Fruit fly (Drosophila melanogaster) whole organism, embryonic: ENCODE measurements around the gene pix.

ENCODE experiments used
- Ada2b ChIP-seq: fragments of 200-800 bp; sonication (Bioruptor generic); IDR thresholded peaks from 2 replicates; pipeline ENCODE4 v1.3.6; 2022; ENCODE audit warnings: missing biosample characterization, missing genetic modification characterization
- CG10321 ChIP-seq: fragments of 200-800 bp; sonication (Bioruptor generic); IDR thresholded peaks from 2 replicates; pipeline ENCODE4 v1.3.6; 2022; ENCODE audit warnings: missing biosample characterization, missing genetic modification characterization
- CG11247 ChIP-seq: fragments of 200-800 bp; sonication (Bioruptor generic); IDR thresholded peaks from 2 replicates; pipeline ENCODE4 v1.3.6; 2022; ENCODE audit warnings: missing biosample characterization, missing genetic modification characterization
- CG11456 ChIP-seq: fragments of 200-800 bp; sonication (Bioruptor generic); IDR thresholded peaks from 3 replicates; pipeline ENCODE4 v1.3.6; 2022; ENCODE audit warnings: missing biosample characterization, missing genetic modification characterization
- CG11504 ChIP-seq: fragments of 200-800 bp; sonication (Bioruptor generic); optimal IDR thresholded peaks from 3 replicates; lab custom pipeline; 2019; ENCODE audit warnings: missing biosample characterization, mild to moderate bottlenecking, missing genetic modification characterization, moderate library complexity
- CG11723 ChIP-seq: fragments of 200-800 bp; sonication (Bioruptor generic); optimal IDR thresholded peaks from 2 replicates; lab custom pipeline; 2017; ENCODE audit warnings: missing biosample characterization, mild to moderate bottlenecking, missing genetic modification characterization
- CG12299 ChIP-seq: fragments of 200-800 bp; sonication (Bioruptor generic); optimal IDR thresholded peaks from 2 replicates; lab custom pipeline; 2018; ENCODE audit warnings: missing biosample characterization, mild to moderate bottlenecking, missing genetic modification characterization
- CG12942 ChIP-seq: fragments of 200-800 bp; sonication (Bioruptor generic); optimal IDR thresholded peaks from 3 replicates; lab custom pipeline; 2016; ENCODE audit warnings: missing biosample characterization, missing genetic modification characterization
- CG15479 ChIP-seq: fragments of 200-800 bp; sonication (Bioruptor generic); optimal IDR thresholded peaks from 3 replicates; lab custom pipeline; 2019; ENCODE audit warnings: missing biosample characterization, mild to moderate bottlenecking, missing genetic modification characterization, moderate library complexity
- CG18262 ChIP-seq: fragments of 200-800 bp; optimal IDR thresholded peaks from 3 replicates; lab custom pipeline; 2019; ENCODE audit warnings: missing biosample characterization, mild to moderate bottlenecking, missing genetic modification characterization, moderate library complexity
- CG4404 ChIP-seq: fragments of 200-800 bp; sonication (Bioruptor generic); IDR thresholded peaks from 2 replicates; pipeline ENCODE4 v1.3.6; 2022; ENCODE audit warnings: missing biosample characterization, missing genetic modification characterization
- CG5180 ChIP-seq: fragments of 200-800 bp; sonication (Bioruptor generic); optimal IDR thresholded peaks from 3 replicates; lab custom pipeline; 2017; ENCODE audit warnings: missing biosample characterization, missing genetic modification characterization, mild to moderate bottlenecking, moderate library complexity, missing genetic modification reagents
- CG6683 ChIP-seq: fragments of 200-800 bp; sonication (Bioruptor generic); optimal IDR thresholded peaks from 2 replicates; lab custom pipeline; 2017; ENCODE audit warnings: missing biosample characterization, mild to moderate bottlenecking, missing genetic modification characterization, missing genetic modification reagents
- CG8478 ChIP-seq: fragments of >200 bp; optimal IDR thresholded peaks from 2 replicates; lab custom pipeline; 2018
- CG9797 ChIP-seq: fragments of 200-800 bp; sonication (Bioruptor generic); optimal IDR thresholded peaks from 3 replicates; lab custom pipeline; 2018; ENCODE audit warnings: missing biosample characterization, mild to moderate bottlenecking, missing genetic modification characterization
- Deaf1 ChIP-seq: fragments of 200-800 bp; optimal IDR thresholded peaks from 3 replicates; lab custom pipeline; 2019; ENCODE audit warnings: missing biosample characterization, mild to moderate bottlenecking, missing genetic modification characterization, moderate library complexity
- Drgx ChIP-seq: fragments of 200-800 bp; sonication (Bioruptor generic); IDR thresholded peaks from 2 replicates; pipeline ENCODE4 v1.3.6; 2022; ENCODE audit warnings: missing biosample characterization, missing genetic modification characterization
- ERR ChIP-seq: fragments of 200-800 bp; sonication (Bioruptor generic); optimal IDR thresholded peaks from 2 replicates; lab custom pipeline; 2016; ENCODE audit warnings: missing biosample characterization, missing genetic modification characterization
- Ets65A ChIP-seq: fragments of 200-800 bp; sonication (Bioruptor generic); peaks from one replicate; lab custom pipeline; 2016; ENCODE audit warnings: missing biosample characterization, missing genetic modification characterization
- Fer2 ChIP-seq: fragments of 200-800 bp; sonication (Bioruptor generic); optimal IDR thresholded peaks from 2 replicates; lab custom pipeline; 2018; ENCODE audit warnings: missing biosample characterization, mild to moderate bottlenecking, missing genetic modification characterization, moderate library complexity
- Med ChIP-seq: fragments of 200-800 bp; sonication (Bioruptor generic); peaks from one replicate; lab custom pipeline; 2016; ENCODE audit warnings: missing biosample characterization, missing genetic modification characterization, mild to moderate bottlenecking, inconsistent platforms, moderate library complexity
- Nf-YC ChIP-seq: fragments of 200-800 bp; optimal IDR thresholded peaks from 3 replicates; lab custom pipeline; 2019; ENCODE audit warnings: missing biosample characterization, mild to moderate bottlenecking, missing genetic modification characterization, moderate library complexity
- Opbp ChIP-seq: fragments of 200-800 bp; sonication (Bioruptor generic); IDR thresholded peaks from 3 replicates; pipeline ENCODE4 v1.3.6; 2022; ENCODE audit warnings: missing biosample characterization, missing genetic modification characterization; ENCODE audit not compliant: partially characterized antibody
- Sry-δ ChIP-seq: fragments of 200-800 bp; sonication (Bioruptor generic); optimal IDR thresholded peaks from 2 replicates; lab custom pipeline; 2016; ENCODE audit warnings: missing biosample characterization, missing genetic modification characterization
- Stat92E ChIP-seq, 3 experiments: fragments of >200 bp in 2 of 3; fragments of 200-800 bp in 1 of 3; sonication (Bioruptor generic) in 1 of 3; optimal IDR thresholded peaks; 2 replicates each; lab custom pipeline; 2017 to 2019; ENCODE audit warnings: missing biosample characterization in 3 of 3, missing genetic modification characterization in 3 of 3, mild to moderate bottlenecking in 1 of 3, moderate library complexity in 1 of 3
- Trl ChIP-seq, 3 experiments: fragments of >200 bp in 2 of 3; fragments of 200-800 bp in 1 of 3; sonication (Bioruptor generic) in 1 of 3; optimal IDR thresholded peaks; 2 replicates in 1 of 3; 3 replicates in 2 of 3; lab custom pipeline; 2016 to 2017; ENCODE audit warnings: missing biosample characterization in 1 of 3, missing genetic modification characterization in 1 of 3
- abd-A ChIP-seq: fragments of 200-800 bp; sonication (Bioruptor generic); optimal IDR thresholded peaks from 3 replicates; lab custom pipeline; 2019; ENCODE audit warnings: missing biosample characterization, mild to moderate bottlenecking, missing genetic modification characterization, moderate library complexity
- amos ChIP-seq: fragments of 200-800 bp; sonication (Bioruptor generic); IDR thresholded peaks from 2 replicates; pipeline ENCODE4 v1.3.6; 2022; ENCODE audit warnings: missing biosample characterization, missing genetic modification characterization; ENCODE audit not compliant: partially characterized antibody
- ase ChIP-seq: fragments of 200-800 bp; sonication (Bioruptor generic); IDR thresholded peaks from 3 replicates; pipeline ENCODE4 v1.3.6; 2022; ENCODE audit warnings: missing biosample characterization, missing genetic modification characterization
- ash1 ChIP-seq: fragments of 200-800 bp; sonication (Bioruptor generic); optimal IDR thresholded peaks from 2 replicates; lab custom pipeline; 2018; ENCODE audit warnings: missing biosample characterization, mild to moderate bottlenecking, missing genetic modification characterization
- bbx ChIP-seq: fragments of 200-800 bp; sonication (Bioruptor generic); IDR thresholded peaks from 2 replicates; pipeline ENCODE4 v1.3.6; 2022; ENCODE audit warnings: missing biosample characterization, missing genetic modification characterization; ENCODE audit not compliant: partially characterized antibody
- bsh ChIP-seq, 2 experiments: fragments of 200-800 bp; sonication (Bioruptor generic); optimal IDR thresholded peaks; 2 replicates each; lab custom pipeline; 2017 to 2018; ENCODE audit warnings: mild to moderate bottlenecking in 2 of 2, missing biosample characterization in 2 of 2, missing genetic modification characterization in 2 of 2, moderate library complexity in 1 of 2
- cg ChIP-seq: fragments of 200-800 bp; sonication (Bioruptor generic); optimal IDR thresholded peaks from 3 replicates; lab custom pipeline; 2019; ENCODE audit warnings: missing biosample characterization, mild to moderate bottlenecking, missing genetic modification characterization, moderate library complexity
- chinmo ChIP-seq: fragments of 200-800 bp; sonication (Bioruptor generic); IDR thresholded peaks from 4 replicates; pipeline ENCODE4 v1.3.6; 2022; ENCODE audit warnings: missing biosample characterization, missing genetic modification characterization; ENCODE audit not compliant: partially characterized antibody
- chm ChIP-seq: fragments of 200-800 bp; sonication (Bioruptor generic); IDR thresholded peaks from 2 replicates; pipeline ENCODE4 v1.3.6; 2022; ENCODE audit warnings: missing biosample characterization, missing genetic modification characterization
- eyg ChIP-seq: fragments of 200-800 bp; sonication (Bioruptor generic); optimal IDR thresholded peaks from 3 replicates; lab custom pipeline; 2016; ENCODE audit warnings: missing biosample characterization, missing genetic modification characterization
- gce ChIP-seq: fragments of 200-800 bp; sonication (Bioruptor generic); IDR thresholded peaks from 3 replicates; pipeline ENCODE4 v1.3.6; 2022; ENCODE audit warnings: missing biosample characterization, missing genetic modification characterization
- gem ChIP-seq: fragments of 200-800 bp; sonication (Bioruptor generic); optimal IDR thresholded peaks from 2 replicates; lab custom pipeline; 2019; ENCODE audit warnings: missing biosample characterization, mild to moderate bottlenecking, missing genetic modification characterization, moderate library complexity
- grn ChIP-seq: fragments of 200-800 bp; sonication (Bioruptor generic); optimal IDR thresholded peaks from 3 replicates; lab custom pipeline; 2017; ENCODE audit warnings: missing biosample characterization, missing genetic modification characterization
- jumu ChIP-seq: fragments of 200-800 bp; sonication (Bioruptor generic); optimal IDR thresholded peaks from 3 replicates; lab custom pipeline; 2016; ENCODE audit warnings: missing biosample characterization, missing genetic modification characterization
- kni ChIP-seq: fragments of 200-800 bp; sonication (Bioruptor generic); optimal IDR thresholded peaks from 3 replicates; lab custom pipeline; 2017; ENCODE audit warnings: mild to moderate bottlenecking, missing biosample characterization, missing genetic modification reagents, missing genetic modification characterization
- lab ChIP-seq: fragments of 200-800 bp; sonication (Bioruptor generic); optimal IDR thresholded peaks from 3 replicates; lab custom pipeline; 2017; ENCODE audit warnings: missing biosample characterization, missing genetic modification characterization, mild to moderate bottlenecking, moderate library complexity, missing genetic modification reagents
- lov ChIP-seq, 2 experiments: fragments of 200-800 bp in 1 of 2; fragments of >200 bp in 1 of 2; sonication (Bioruptor generic) in 1 of 2; IDR thresholded peaks in 1 of 2; optimal IDR thresholded peaks in 1 of 2; 2 replicates in 1 of 2; 3 replicates in 1 of 2; pipeline versions ENCODE4 v1.3.6 to Lab custom; 2017 to 2022; ENCODE audit warnings: missing biosample characterization in 1 of 2, missing genetic modification characterization in 1 of 2
- phol ChIP-seq: fragments of 200-800 bp; sonication (Bioruptor generic); optimal IDR thresholded peaks from 3 replicates; lab custom pipeline; 2018; ENCODE audit warnings: missing biosample characterization, mild to moderate bottlenecking, missing genetic modification characterization, moderate library complexity
- rib ChIP-seq: fragments of 200-800 bp; sonication (Bioruptor generic); IDR thresholded peaks from 2 replicates; pipeline ENCODE4 v1.3.6; 2022; ENCODE audit warnings: missing biosample characterization, missing genetic modification characterization
- sug ChIP-seq: fragments of 200-800 bp; optimal IDR thresholded peaks from 2 replicates; lab custom pipeline; 2019; ENCODE audit warnings: missing biosample characterization, mild to moderate bottlenecking, missing genetic modification characterization, moderate library complexity
- trh ChIP-seq: fragments of 200-800 bp; sonication (Bioruptor generic); optimal IDR thresholded peaks from 2 replicates; lab custom pipeline; 2016; ENCODE audit warnings: missing biosample characterization, missing genetic modification characterization
- unpg ChIP-seq: fragments of 200-800 bp; sonication (Bioruptor generic); optimal IDR thresholded peaks from 3 replicates; lab custom pipeline; 2018; ENCODE audit warnings: missing biosample characterization, mild to moderate bottlenecking, missing genetic modification characterization, moderate library complexity
- zen ChIP-seq: fragments of 200-800 bp; sonication (Bioruptor generic); optimal IDR thresholded peaks from 3 replicates; lab custom pipeline; 2018; ENCODE audit warnings: missing biosample characterization, mild to moderate bottlenecking, missing genetic modification characterization, moderate library complexity

The pix gene

dm6 chr3L:9019196-9019662, 44.7 kb upstream of the pix start, which contains the start of gene Doc2 (continued):
- TF ChIP-seq CG15479 (GFP tag; lab: Kevin White, UChicago): peak; percentile 78
- TF ChIP-seq sug: no peak
- peak; percentile 44 for TF ChIP-seq bbx (GFP tag; lab: Robert Waterston, UW)
- no peak for TF ChIP-seq CG18262
- no peak for TF ChIP-seq Fer2
- TF ChIP-seq CG11723 (GFP tag; lab: Kevin White, UChicago): no peak
- TF ChIP-seq gem (tag; lab: Kevin White, UChicago): no peak
- peak; percentile 79 for TF ChIP-seq CG11504 (tag; lab: Kevin White, UChicago)
- TF ChIP-seq Ada2b (GFP tag; lab: Robert Waterston, UW): no peak
- TF ChIP-seq Trl (optimal IDR thresholded peaks at IDR 0.05; lab: Kevin White, UChicago): peak; percentile 34 to 49
- no peak for TF ChIP-seq Trl (GFP tag; optimal IDR thresholded peaks at IDR 0.05; lab: Kevin White, UChicago)
- peak; percentile 17 for TF ChIP-seq grn (GFP tag; lab: Kevin White, UChicago)
- no peak for TF ChIP-seq ash1 (GFP tag; lab: Kevin White, UChicago)
- peak; percentile 97 for TF ChIP-seq CG10321 (GFP tag; lab: Robert Waterston, UW)
- TF ChIP-seq CG6683 (GFP tag; lab: Kevin White, UChicago): no peak
- no peak for TF ChIP-seq Drgx
- no peak for TF ChIP-seq Ets65A
- TF ChIP-seq Deaf1 (tag; lab: Kevin White, UChicago): peak; percentile 33
- no peak for TF ChIP-seq CG12942 (GFP tag; lab: Kevin White, UChicago)
- TF ChIP-seq ERR (GFP tag; lab: Kevin White, UChicago): no peak
- TF ChIP-seq CG4404 (GFP tag; lab: Robert Waterston, UW): no peak
- TF ChIP-seq CG5180 (GFP tag; lab: Kevin White, UChicago): peak; percentile 62
- no peak for TF ChIP-seq CG11456
- peak in 1 of 3 experiments; percentile 53 for TF ChIP-seq Stat92E (GFP tag; optimal IDR thresholded peaks at IDR 0.05; lab: Kevin White, UChicago)
- TF ChIP-seq Sry-δ (GFP tag; lab: Kevin White, UChicago): no peak
- TF ChIP-seq unpg: no peak
- no peak for TF ChIP-seq lov (optimal IDR thresholded peaks at IDR 0.05; lab: Kevin White, UChicago)
- 0 out of 3 replicates have a peak, but pooled peaks have one; percentile 10 for TF ChIP-seq lov (GFP tag; IDR thresholded peaks at IDR 0.05; lab: Robert Waterston, UW)
- TF ChIP-seq gce (GFP tag; lab: Robert Waterston, UW): 0 out of 3 replicates have a peak, but pooled peaks have one; percentile 18
- TF ChIP-seq cg (GFP tag; lab: Kevin White, UChicago): peak; percentile 44
- TF ChIP-seq bsh (GFP tag; optimal IDR thresholded peaks at IDR 0.05; lab: Kevin White, UChicago): no peak
- TF ChIP-seq Nf-YC: peak; percentile 99
- no peak for TF ChIP-seq abd-A
- no peak for TF ChIP-seq rib
- no peak for TF ChIP-seq jumu (GFP tag; lab: Kevin White, UChicago)
- TF ChIP-seq amos (GFP tag; lab: Robert Waterston, UW): no peak; the same call in 1 of the 2 replicates
- no peak for TF ChIP-seq trh (GFP tag; lab: Kevin White, UChicago)
- TF ChIP-seq chinmo (GFP tag; lab: Robert Waterston, UW): peak; percentile 71; the same call in 2 of the 4 replicates
- TF ChIP-seq Med (GFP tag; lab: Kevin White, UChicago): peak; percentile 42
- TF ChIP-seq Opbp (GFP tag; lab: Robert Waterston, UW): peak; percentile 43; the same call in 1 of the 3 replicates
- no peak for TF ChIP-seq eyg (GFP tag; lab: Kevin White, UChicago)
- peak; percentile 81 for TF ChIP-seq zen (tag; lab: Kevin White, UChicago)
- peak; percentile 58 for TF ChIP-seq phol (tag; lab: Kevin White, UChicago)
- no peak for TF ChIP-seq lab (GFP tag; lab: Kevin White, UChicago)
- TF ChIP-seq kni: peak; percentile 68
- peak; percentile 49; the same call in 1 of the 2 replicates for TF ChIP-seq chm (GFP tag; lab: Robert Waterston, UW)
- no peak for TF ChIP-seq ase (GFP tag; lab: Robert Waterston, UW)
- TF ChIP-seq CG8478 (lab: Kevin White, UChicago): peak; percentile 80
- no peak for TF ChIP-seq CG11247 (GFP tag; lab: Robert Waterston, UW)
- no peak for TF ChIP-seq CG9797 (GFP tag; lab: Kevin White, UChicago)
- no peak for TF ChIP-seq CG12299 (tag; lab: Kevin White, UChicago)
